Fruit fly (Drosophila melanogaster) whole organism, prepupa: ENCODE data around the gene PXo.

Experiments used
- CG11762 ChIP-seq: fragments of 200-800 bp; sonication (Bioruptor generic); optimal IDR thresholded peaks from 3 replicates; lab custom pipeline; 2016; ENCODE audit warnings: missing biosample characterization, missing genetic modification characterization; ENCODE audit not compliant: insufficient read depth
- CG6792 ChIP-seq: fragments of 200-800 bp; sonication (Bioruptor generic); optimal IDR thresholded peaks from 3 replicates; lab custom pipeline; 2016; ENCODE audit warnings: missing biosample characterization, missing genetic modification characterization
- CG6808 ChIP-seq: fragments of 200-800 bp; sonication (Bioruptor generic); optimal IDR thresholded peaks from 3 replicates; lab custom pipeline; 2017; ENCODE audit warnings: missing biosample characterization, missing genetic modification characterization, mild to moderate bottlenecking, moderate library complexity, missing genetic modification reagents
- Eip78C ChIP-seq: fragments of 200-800 bp; sonication (Bioruptor generic); peaks from one replicate; lab custom pipeline; 2016; ENCODE audit warnings: missing biosample characterization, missing genetic modification characterization
- Ets21C ChIP-seq: fragments of 200-800 bp; sonication (Bioruptor generic); optimal IDR thresholded peaks from 3 replicates; lab custom pipeline; 2016; ENCODE audit warnings: missing biosample characterization, missing genetic modification characterization
- Met ChIP-seq: fragments of 200-800 bp; sonication (Bioruptor generic); optimal IDR thresholded peaks from 3 replicates; lab custom pipeline; 2016; ENCODE audit warnings: missing biosample characterization, missing genetic modification characterization

DNA sequence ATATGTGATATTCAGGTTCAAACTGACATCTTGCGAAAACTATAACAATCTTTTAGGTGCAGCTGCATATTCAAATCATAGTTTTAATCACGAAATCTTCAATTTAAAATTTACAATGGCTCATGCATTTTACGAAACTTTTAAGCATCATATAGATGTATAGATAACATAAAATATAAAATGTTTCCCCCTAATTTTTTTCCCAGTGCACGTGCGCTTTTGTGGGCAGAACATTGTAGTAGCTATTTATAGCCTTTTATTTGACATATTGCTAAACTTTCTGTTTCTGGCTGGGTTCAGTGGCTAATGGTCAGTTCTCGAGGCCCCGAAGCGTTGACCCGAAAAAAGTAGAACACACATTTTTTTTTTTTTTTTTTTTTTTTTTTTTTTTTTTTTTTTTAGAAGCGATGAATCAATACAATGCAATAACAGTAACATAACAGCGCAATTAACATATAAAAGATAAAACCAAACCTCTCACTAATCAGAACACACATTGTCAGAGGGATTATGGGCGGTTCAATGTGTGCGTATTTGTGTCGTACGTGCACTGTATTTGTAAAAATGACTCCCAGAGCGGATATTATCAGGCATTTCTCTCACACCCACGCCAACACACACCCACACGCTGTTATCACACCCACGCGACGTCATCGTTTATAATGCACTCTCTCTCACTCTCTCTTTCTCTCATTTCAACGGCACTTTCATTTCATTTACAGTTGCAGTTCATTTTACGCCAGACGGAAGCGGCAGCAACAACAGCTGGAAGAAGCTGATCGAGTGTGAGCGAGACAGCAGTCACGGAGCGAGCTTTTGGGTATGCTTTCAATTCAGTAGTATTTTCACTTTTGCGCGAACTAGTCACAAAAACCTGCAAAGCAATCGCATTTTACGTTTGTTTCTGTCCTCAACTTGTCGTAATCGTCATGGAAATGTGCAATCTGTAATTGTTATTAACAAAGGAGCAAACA is 5.2 kb upstream of the PXo start:
- TF ChIP-seq CG6792 = no peak
- peak; percentile 72 for TF ChIP-seq Eip78C
- no peak for TF ChIP-seq CG6808
- TF ChIP-seq Ets21C = no peak
- TF ChIP-seq CG11762 (GFP tag; lab: Kevin White, UChicago) = no peak
- TF ChIP-seq Met = peak; percentile 19
